Worm (Caenorhabditis elegans) whole organism, L1 larva: ENCODE data around the gene C50E3.11.

ENCODE experiments used
- C34B4.2 ChIP-seq: sonication (generic microtip); optimal IDR thresholded peaks from 2 replicates; lab custom pipeline; 2017; ENCODE audit warnings: mild to moderate bottlenecking, missing genetic modification characterization, missing compliant biosample characterization
- F16B12.6 ChIP-seq: fragments of 150-350 bp; optimal IDR thresholded peaks from 2 replicates; lab custom pipeline; 2014; ENCODE audit warnings: missing biosample characterization, missing genetic modification characterization
- aha-1 ChIP-seq: fragments of 150-350 bp; optimal IDR thresholded peaks from 2 replicates; lab custom pipeline; 2014; ENCODE audit warnings: missing biosample characterization, missing genetic modification characterization
- aly-2 ChIP-seq: fragments of 150-350 bp; optimal IDR thresholded peaks from 2 replicates; lab custom pipeline; 2014; ENCODE audit warnings: missing biosample characterization, missing genetic modification characterization
- blmp-1 ChIP-seq: fragments of 150-350 bp; optimal IDR thresholded peaks from 2 replicates; lab custom pipeline; 2014; ENCODE audit warnings: missing biosample characterization, missing genetic modification characterization
- ceh-63 ChIP-seq: fragments of 200-800 bp; sonication (Bioruptor generic); optimal IDR thresholded peaks from 2 replicates; lab custom pipeline; 2018; ENCODE audit warnings: mild to moderate bottlenecking, missing genetic modification characterization, missing compliant biosample characterization
- ceh-82 ChIP-seq, 3 experiments: fragments of 150-350 bp in 1 of 3; sonication (generic microtip) in 2 of 3; optimal IDR thresholded peaks; 2 replicates each; lab custom pipeline; 2014 to 2017; ENCODE audit warnings: missing biosample characterization in 3 of 3, missing genetic modification characterization in 3 of 3
- ceh-88 ChIP-seq: fragments of 200-800 bp; sonication (Bioruptor generic); IDR thresholded peaks from 2 replicates; pipeline ENCODE4 v1.3.6; 2022; ENCODE audit warnings: missing genetic modification characterization, missing compliant biosample characterization
- dpl-1 ChIP-seq, 3 experiments: fragments of 150-350 bp in 2 of 3; sonication (generic microtip) in 1 of 3; optimal IDR thresholded peaks; 2 replicates each; lab custom pipeline; 2014 to 2017; ENCODE audit warnings: missing biosample characterization in 3 of 3, missing genetic modification characterization in 3 of 3, missing genetic modification reagents in 3 of 3
- efl-1 ChIP-seq, 4 experiments: fragments of 150-350 bp; optimal IDR thresholded peaks in 3 of 4; peaks in 1 of 4; 1 replicate in 1 of 4; 2 replicates in 3 of 4; lab custom pipeline; 2014; ENCODE audit warnings: missing biosample characterization in 2 of 4, missing genetic modification characterization in 2 of 4, missing genetic modification reagents in 2 of 4
- efl-3 ChIP-seq: fragments of 200-800 bp; sonication (Bioruptor generic); optimal IDR thresholded peaks from 2 replicates; lab custom pipeline; 2018; ENCODE audit warnings: mild to moderate bottlenecking, missing genetic modification characterization, missing compliant biosample characterization
- egl-13 ChIP-seq: sonication (generic microtip); optimal IDR thresholded peaks from 2 replicates; lab custom pipeline; 2016; ENCODE audit warnings: missing genotype, missing genetic modification reagents, missing genetic modification characterization, missing compliant biosample characterization
- elt-2 ChIP-seq: sonication (generic microtip); optimal IDR thresholded peaks from 2 replicates; lab custom pipeline; 2016; ENCODE audit warnings: missing genetic modification characterization, mild to moderate bottlenecking, inconsistent platforms, missing compliant biosample characterization, missing genetic modification reagents
- fkh-4 ChIP-seq: sonication (generic microtip); optimal IDR thresholded peaks from 2 replicates; lab custom pipeline; 2016; ENCODE audit warnings: missing compliant biosample characterization, missing genetic modification characterization, borderline replicate concordance
- fkh-8 ChIP-seq: sonication (generic microtip); optimal IDR thresholded peaks from 2 replicates; lab custom pipeline; 2016; ENCODE audit warnings: mild to moderate bottlenecking, missing genetic modification characterization, missing compliant biosample characterization
- grh-1 ChIP-seq: fragments of 200-800 bp; sonication (Bioruptor generic); IDR thresholded peaks from 2 replicates; pipeline ENCODE4 v1.3.6; 2022; ENCODE audit warnings: missing genetic modification reagents, missing genetic modification characterization, missing compliant biosample characterization
- hlh-4 ChIP-seq: sonication (generic microtip); optimal IDR thresholded peaks from 2 replicates; lab custom pipeline; 2016; ENCODE audit warnings: mild to moderate bottlenecking, missing genetic modification characterization, missing compliant biosample characterization
- isw-1 ChIP-seq: fragments of 200-800 bp; sonication (Bioruptor generic); IDR thresholded peaks from 2 replicates; pipeline ENCODE4 v1.3.6; 2022; ENCODE audit warnings: missing genetic modification characterization, missing compliant biosample characterization
- lin-13 ChIP-seq: fragments of 150-350 bp; optimal IDR thresholded peaks from 2 replicates; lab custom pipeline; 2014; ENCODE audit warnings: missing biosample characterization, missing genetic modification reagents, missing genetic modification characterization
- lin-35 ChIP-seq, 2 experiments: fragments of 150-350 bp; optimal IDR thresholded peaks; 2 replicates each; lab custom pipeline; 2014; ENCODE audit warnings: missing biosample characterization in 2 of 2, missing genetic modification characterization in 2 of 2, missing genetic modification reagents in 2 of 2
- lin-39 ChIP-seq: fragments of 150-350 bp; optimal IDR thresholded peaks from 2 replicates; lab custom pipeline; 2014; ENCODE audit warnings: missing biosample characterization, missing genetic modification reagents, missing genetic modification characterization
- lsy-2 ChIP-seq, 2 experiments: fragments of 150-350 bp; optimal IDR thresholded peaks; 2 replicates each; lab custom pipeline; 2014; ENCODE audit warnings: missing biosample characterization in 2 of 2, missing genetic modification characterization in 2 of 2
- mdl-1 ChIP-seq, 2 experiments: fragments of 150-350 bp; optimal IDR thresholded peaks; 2 replicates each; lab custom pipeline; 2014 to 2017; ENCODE audit warnings: missing biosample characterization in 2 of 2, missing genetic modification characterization in 2 of 2, inconsistent platforms in 1 of 2
- mef-2 ChIP-seq: fragments of 150-350 bp; optimal IDR thresholded peaks from 2 replicates; lab custom pipeline; 2014; ENCODE audit warnings: missing biosample characterization, missing genetic modification characterization
- nhr-11 ChIP-seq: fragments of 150-350 bp; optimal IDR thresholded peaks from 2 replicates; lab custom pipeline; 2014; ENCODE audit warnings: missing biosample characterization, missing genetic modification characterization
- nhr-12 ChIP-seq: sonication (generic microtip); optimal IDR thresholded peaks from 2 replicates; lab custom pipeline; 2017; ENCODE audit warnings: missing biosample characterization, missing genetic modification characterization
- nhr-237 ChIP-seq: fragments of 150-350 bp; optimal IDR thresholded peaks from 2 replicates; lab custom pipeline; 2014; ENCODE audit warnings: missing biosample characterization, missing genetic modification characterization
- nhr-28 ChIP-seq: fragments of 150-350 bp; optimal IDR thresholded peaks from 2 replicates; lab custom pipeline; 2014; ENCODE audit warnings: missing biosample characterization, missing genetic modification characterization
- nhr-77 ChIP-seq: fragments of 150-350 bp; optimal IDR thresholded peaks from 2 replicates; lab custom pipeline; 2014; ENCODE audit warnings: missing biosample characterization, missing genetic modification characterization
- nhr-84 ChIP-seq: sonication (generic microtip); optimal IDR thresholded peaks from 2 replicates; lab custom pipeline; 2017; ENCODE audit warnings: missing biosample characterization, missing genetic modification characterization
- nhr-90 ChIP-seq: sonication (generic microtip); optimal IDR thresholded peaks from 2 replicates; lab custom pipeline; 2016; ENCODE audit warnings: mild to moderate bottlenecking, missing genetic modification characterization, missing compliant biosample characterization; ENCODE audit not compliant: poor library complexity
- pag-3 ChIP-seq: sonication (generic microtip); optimal IDR thresholded peaks from 2 replicates; lab custom pipeline; 2017; ENCODE audit warnings: missing genetic modification characterization, mild to moderate bottlenecking, missing compliant biosample characterization, antibody characterized with exemption, borderline replicate concordance; ENCODE audit not compliant: insufficient read depth
- pax-3 ChIP-seq: fragments of 200-800 bp; sonication (Bioruptor generic); optimal IDR thresholded peaks from 2 replicates; lab custom pipeline; 2018; ENCODE audit warnings: mild to moderate bottlenecking, missing genetic modification characterization, moderate library complexity, missing compliant biosample characterization
- sup-37 ChIP-seq: fragments of 200-800 bp; sonication (Bioruptor generic); optimal IDR thresholded peaks from 2 replicates; lab custom pipeline; 2018; ENCODE audit warnings: mild to moderate bottlenecking, missing genetic modification characterization, missing compliant biosample characterization
- swsn-7 ChIP-seq: sonication (generic microtip); optimal IDR thresholded peaks from 2 replicates; lab custom pipeline; 2016; ENCODE audit warnings: missing genetic modification characterization, missing compliant biosample characterization
- tbx-2 ChIP-seq: sonication (generic microtip); optimal IDR thresholded peaks from 2 replicates; lab custom pipeline; 2016; ENCODE audit warnings: missing genetic modification characterization, missing compliant biosample characterization
- unc-130 ChIP-seq: fragments of 150-350 bp; optimal IDR thresholded peaks from 2 replicates; lab custom pipeline; 2017; ENCODE audit warnings: missing biosample characterization, missing genetic modification characterization, inconsistent platforms
- unc-30 ChIP-seq: sonication (generic microtip); optimal IDR thresholded peaks from 2 replicates; lab custom pipeline; 2017; ENCODE audit warnings: missing biosample characterization, missing genetic modification characterization
- unc-86 ChIP-seq: sonication (generic microtip); optimal IDR thresholded peaks from 2 replicates; lab custom pipeline; 2016; ENCODE audit warnings: missing genetic modification characterization, missing compliant biosample characterization
- vab-15 ChIP-seq: sonication (generic microtip); optimal IDR thresholded peaks from 2 replicates; lab custom pipeline; 2017; ENCODE audit warnings: missing genotype, mild to moderate bottlenecking, missing genetic modification characterization, missing compliant biosample characterization
- zag-1 ChIP-seq: fragments of 150-350 bp; optimal IDR thresholded peaks from 2 replicates; lab custom pipeline; 2014; ENCODE audit warnings: missing biosample characterization, missing genetic modification characterization
- zip-4 ChIP-seq: fragments of 200-800 bp; sonication (Bioruptor generic); optimal IDR thresholded peaks from 2 replicates; lab custom pipeline; 2018; ENCODE audit warnings: mild to moderate bottlenecking, missing genetic modification characterization, moderate library complexity, missing compliant biosample characterization

Gene C50E3.11

DNA sequence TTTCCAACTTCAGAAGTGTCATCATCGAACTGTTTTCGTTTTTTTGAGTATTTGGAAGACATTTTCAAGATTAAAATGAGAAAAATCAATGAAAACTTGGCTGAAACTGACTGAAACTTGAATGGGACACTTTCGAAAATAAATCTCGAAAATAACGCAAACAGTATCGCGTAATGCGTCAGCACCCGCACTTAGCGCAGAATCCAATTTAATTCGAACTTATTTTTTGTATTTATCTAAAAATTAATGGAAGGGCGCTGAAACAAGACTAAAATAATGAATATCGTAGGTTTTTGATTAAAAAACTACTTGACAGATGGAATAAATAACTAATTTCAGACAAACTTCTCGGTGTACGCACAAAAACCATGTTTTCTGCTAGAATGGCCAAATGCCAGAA lies 27.7 kb downstream of the C50E3.11 start, which contains the start of the genes snu-66 and ints-9 (continued):
- TF ChIP-seq zip-4 (GFP tag; lab: Kevin White, UChicago) (no peak), hlh-4 (no peak), isw-1 (GFP tag; lab: Robert Waterston, UW) (peak; percentile 53), ceh-82 (tag; optimal IDR thresholded peaks at IDR 0.05; lab: Kevin White, UChicago) (peak; percentile 66 to 81 (median 67)), aly-2 (no peak), efl-1 (optimal IDR thresholded peaks at IDR 0.05; lab: Kevin White, UChicago) (peak; percentile 67 to 80), efl-1 (GFP tag; optimal IDR thresholded peaks at IDR 0.05 in 1 of 2; lab: Kevin White, UChicago) (peak; percentile 78 to 96), aha-1 (no peak), unc-86 (tag; lab: Kevin White, UChicago) (peak; percentile 53), nhr-28 (no peak), lsy-2 (tag; optimal IDR thresholded peaks at IDR 0.05; lab: Kevin White, UChicago) (peak; percentile 79 to 80), dpl-1 (GFP tag; optimal IDR thresholded peaks at IDR 0.05; lab: Kevin White, UChicago) (peak; percentile 68 to 79 (median 79)), nhr-90 (tag; lab: Kevin White, UChicago) (peak; percentile 76), ceh-88 (GFP tag; lab: Robert Waterston, UW) (no peak), zag-1 (tag; lab: Kevin White, UChicago) (no peak), mef-2 (no peak), nhr-12 (tag; lab: Kevin White, UChicago) (no peak), lin-39 (tag; lab: Kevin White, UChicago) (peak; percentile 48), swsn-7 (tag; lab: Kevin White, UChicago) (peak; percentile 80), tbx-2 (peak; percentile 72), C34B4.2 (tag; lab: Kevin White, UChicago) (no peak), mdl-1 (tag; optimal IDR thresholded peaks at IDR 0.05; lab: Kevin White, UChicago) (peak in 1 of 2 experiments; percentile 41), grh-1 (GFP tag; lab: Robert Waterston, UW) (peak; percentile 64), nhr-77 (tag; lab: Kevin White, UChicago) (peak; percentile 10), efl-3 (GFP tag; lab: Kevin White, UChicago) (no peak), nhr-84 (no peak), pag-3 (tag; lab: Kevin White, UChicago) (no peak), fkh-4 (tag; lab: Kevin White, UChicago) (no peak), lin-35 (GFP tag; optimal IDR thresholded peaks at IDR 0.05; lab: Kevin White, UChicago) (peak; percentile 75 to 85), fkh-8 (tag; lab: Kevin White, UChicago) (peak; percentile 33), nhr-237 (tag; lab: Kevin White, UChicago) (no peak), vab-15 (tag; lab: Kevin White, UChicago) (no peak), F16B12.6 (tag; lab: Kevin White, UChicago) (peak; percentile 36), egl-13 (tag; lab: Kevin White, UChicago) (no peak), unc-30 (tag; lab: Kevin White, UChicago) (no peak), blmp-1 (tag; lab: Kevin White, UChicago) (peak; percentile 66), nhr-11 (tag; lab: Kevin White, UChicago) (no peak), lin-13 (peak; percentile 57), unc-130 (tag; lab: Kevin White, UChicago) (peak; percentile 71)

DNA sequence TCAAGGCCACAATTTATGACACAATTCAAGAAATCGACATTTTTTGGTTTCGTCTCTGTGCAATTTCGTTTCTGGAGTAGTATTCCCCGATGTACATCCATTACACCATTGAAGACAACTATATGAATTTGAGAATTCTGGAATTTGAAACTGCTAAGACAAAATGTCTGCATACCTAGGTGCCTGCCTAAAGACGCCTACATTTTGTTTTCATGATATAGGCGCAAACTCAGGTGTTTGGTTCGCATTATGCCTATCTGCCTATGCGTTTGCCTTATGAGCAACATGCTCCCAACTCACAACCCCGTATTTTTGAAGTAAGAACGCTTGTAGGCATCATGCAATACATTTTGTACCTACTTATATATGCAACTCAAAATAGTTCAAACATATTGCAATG lies 32.3 kb downstream of the C50E3.11 start, which contains the start of gene F19F10.14:
F19F10.14 (minus strand) TSS at position 101 of the 400 bp plus-strand sequence.
- TF ChIP-seq pax-3 (tag; lab: Kevin White, UChicago) (no peak), ceh-63 (GFP tag; lab: Kevin White, UChicago) (no peak), elt-2 (tag; lab: Kevin White, UChicago) (no peak), fkh-8 (tag; lab: Kevin White, UChicago) (no peak), nhr-237 (tag; lab: Kevin White, UChicago) (no peak), sup-37 (GFP tag; lab: Kevin White, UChicago) (no peak)
- TF ChIP-seq, all 84 proteins: peak for 0
